Fruit fly (Drosophila melanogaster) whole organism, adult: Measurements from ENCODE around the gene CG8159.

Source experiments
- CG1620 ChIP-seq: fragments of 200-800 bp; sonication (Bioruptor generic); optimal IDR thresholded peaks from 2 replicates; lab custom pipeline; 2016; ENCODE audit warnings: missing biosample characterization, missing genetic modification characterization
- CG7101 ChIP-seq: fragments of 200-800 bp; sonication (Bioruptor generic); optimal IDR thresholded peaks from 2 replicates; lab custom pipeline; 2018; ENCODE audit warnings: missing biosample characterization, mild to moderate bottlenecking, missing genetic modification characterization, moderate library complexity
- Clk ChIP-seq: fragments of 200-800 bp; sonication (Bioruptor generic); optimal IDR thresholded peaks from 2 replicates; lab custom pipeline; 2017; ENCODE audit warnings: missing biosample characterization, missing genetic modification characterization
- Hr96 ChIP-seq: fragments of 200-800 bp; sonication (Bioruptor generic); optimal IDR thresholded peaks from 2 replicates; lab custom pipeline; 2016; ENCODE audit warnings: missing biosample characterization, missing genetic modification characterization
- Mnt ChIP-seq: fragments of 200-800 bp; sonication (Bioruptor generic); optimal IDR thresholded peaks from 2 replicates; lab custom pipeline; 2016; ENCODE audit warnings: missing biosample characterization, mild to moderate bottlenecking, missing genetic modification characterization
- bab1 ChIP-seq: fragments of 200-800 bp; sonication (Bioruptor generic); optimal IDR thresholded peaks from 3 replicates; lab custom pipeline; 2019; ENCODE audit warnings: missing biosample characterization, mild to moderate bottlenecking, missing genetic modification characterization, moderate library complexity
- cic ChIP-seq: fragments of 200-800 bp; sonication (Bioruptor generic); optimal IDR thresholded peaks from 2 replicates; lab custom pipeline; 2017; ENCODE audit warnings: missing biosample characterization, mild to moderate bottlenecking, missing genetic modification characterization, moderate library complexity
- cnc ChIP-seq, 2 experiments: fragments of >200 bp; optimal IDR thresholded peaks; 2 replicates each; lab custom pipeline; 2017
- kay ChIP-seq: fragments of 200-800 bp; sonication (Bioruptor generic); peaks from one replicate; lab custom pipeline; 2016; ENCODE audit warnings: missing biosample characterization, missing genetic modification characterization, borderline replicate concordance
- ovo ChIP-seq: fragments of 200-800 bp; sonication (Bioruptor generic); optimal IDR thresholded peaks from 2 replicates; lab custom pipeline; 2016; ENCODE audit warnings: missing biosample characterization, missing genetic modification characterization
- pad ChIP-seq: fragments of 200-800 bp; sonication (Bioruptor generic); optimal IDR thresholded peaks from 3 replicates; lab custom pipeline; 2017; ENCODE audit warnings: missing biosample characterization, missing genetic modification characterization, mild to moderate bottlenecking, moderate library complexity, missing genetic modification reagents
- tj ChIP-seq: fragments of 200-800 bp; sonication (Bioruptor generic); optimal IDR thresholded peaks from 3 replicates; lab custom pipeline; 2017; ENCODE audit warnings: missing biosample characterization, mild to moderate bottlenecking, missing genetic modification characterization, moderate library complexity
- toe ChIP-seq: fragments of 200-800 bp; sonication (Bioruptor generic); optimal IDR thresholded peaks from 2 replicates; lab custom pipeline; 2016; ENCODE audit warnings: missing biosample characterization, missing genetic modification characterization

- TF ChIP-seq tj (GFP tag; lab: Kevin White, UChicago) (no peak), bab1 (GFP tag; lab: Kevin White, UChicago) (no peak), ovo (GFP tag; lab: Kevin White, UChicago) (peak; percentile 4), cnc (optimal IDR thresholded peaks at IDR 0.05; lab: Kevin White, UChicago) (no peak), Hr96 (GFP tag; lab: Kevin White, UChicago) (no peak), Mnt (GFP tag; lab: Kevin White, UChicago) (no peak), kay (GFP tag; lab: Kevin White, UChicago) (no peak), cic (GFP tag; lab: Kevin White, UChicago) (no peak), toe (no peak), pad (peak; percentile 98), CG7101 (tag; lab: Kevin White, UChicago) (no peak), Clk (GFP tag; lab: Kevin White, UChicago) (no peak), CG1620 (GFP tag; lab: Kevin White, UChicago) (no peak)
These were observed 28.8 kb upstream of the CG8159 start, which contains the start of gene hb for dm6 chr3R:8697772-8698259.
